Fruit fly (Drosophila melanogaster): ENCODE data around the gene chas.
A peak's percentile ranks its signal among the peaks of the same experiment; 100 is the strongest.

chas gene

dm6 chrX:17657716-17658115 is 40.8 kb downstream of the chas start (continued):
- TF ChIP-seq pnt (GFP tag; optimal IDR thresholded peaks at IDR 0.05): no peak
- TF ChIP-seq CG34224 (GFP tag; IDR thresholded peaks at IDR 0.05; ENCODE audit: partially characterized antibody): no peak
- TF ChIP-seq amos (GFP tag; IDR thresholded peaks at IDR 0.05; ENCODE audit: partially characterized antibody): no peak
- TF ChIP-seq CG17385 (GFP tag; optimal IDR thresholded peaks at IDR 0.05): peak; percentile 58
- TF ChIP-seq CG34376 (GFP tag; optimal IDR thresholded peaks at IDR 0.05): peak; percentile 34
- no peak for TF ChIP-seq Deaf1 (tag; optimal IDR thresholded peaks at IDR 0.05)
- TF ChIP-seq repo (GFP tag; optimal IDR thresholded peaks at IDR 0.05): no peak
- no peak for TF ChIP-seq CG4328 (GFP tag; optimal IDR thresholded peaks at IDR 0.05)
- TF ChIP-seq dysf (GFP tag; IDR thresholded peaks at IDR 0.05): no peak
- peak in 1 of 2 experiments; percentile 72 for TF ChIP-seq Pdp1 (GFP tag; optimal IDR thresholded peaks at IDR 0.05)
- no peak for TF ChIP-seq pzg (GFP tag; optimal IDR thresholded peaks at IDR 0.05)
- TF ChIP-seq HLH3B (GFP tag; IDR thresholded peaks at IDR 0.05): no peak
- no peak for TF ChIP-seq CG16813 (GFP tag; IDR thresholded peaks at IDR 0.05; ENCODE audit: partially characterized antibody)
- peak; percentile 27; the same call in 1 of the 2 replicates for TF ChIP-seq onecut (GFP tag; IDR thresholded peaks at IDR 0.05)
- no peak for TF ChIP-seq CG9932 (GFP tag; IDR thresholded peaks at IDR 0.05)
- no peak for TF ChIP-seq CG31365 (tag; optimal IDR thresholded peaks at IDR 0.05)
- no peak for TF ChIP-seq Bgb (GFP tag; IDR thresholded peaks at IDR 0.05; ENCODE audit: partially characterized antibody)
- TF ChIP-seq sisA (GFP tag; IDR thresholded peaks at IDR 0.05): no peak
- no peak for TF ChIP-seq ind (GFP tag; optimal IDR thresholded peaks at IDR 0.05)
- no peak for TF ChIP-seq CG1602 (GFP tag; optimal IDR thresholded peaks at IDR 0.05)
- TF ChIP-seq kay (GFP tag; optimal IDR thresholded peaks at IDR 0.05): no peak
- TF ChIP-seq nerfin-2 (GFP tag; IDR thresholded peaks at IDR 0.05; ENCODE audit: partially characterized antibody): no peak
- TF ChIP-seq peb (GFP tag; IDR thresholded peaks at IDR 0.05): no peak
- no peak for TF ChIP-seq gsb (GFP tag; IDR thresholded peaks at IDR 0.05)
- TF ChIP-seq cg (GFP tag; optimal IDR thresholded peaks at IDR 0.05): peak; percentile 39
- TF ChIP-seq HLH4C (GFP tag; IDR thresholded peaks at IDR 0.05; ENCODE audit: partially characterized antibody): no peak
- TF ChIP-seq CG11560 (tag; IDR thresholded peaks at IDR 0.05): no peak
- peak; percentile 20 for TF ChIP-seq Atf3 (GFP tag; optimal IDR thresholded peaks at IDR 0.05)

dm6 chrX:17657050-17657696 is 41.4 kb downstream of the chas start, which contains the start of gene beta-Spec:
beta-Spec (plus strand) TSS chrX:17657372.
- TF ChIP-seq CG9727 (GFP tag; optimal IDR thresholded peaks at IDR 0.05) (peak; percentile 26), Nf-YC (tag; optimal IDR thresholded peaks at IDR 0.05) (peak; percentile 22), CG18262 (tag; optimal IDR thresholded peaks at IDR 0.05) (peak; percentile 37), eve (GFP tag; optimal IDR thresholded peaks at IDR 0.05) (no peak), CG9797 (GFP tag; optimal IDR thresholded peaks at IDR 0.05) (peak; percentile 43), gfzf (GFP tag; optimal IDR thresholded peaks at IDR 0.05) (peak; percentile 56), CG2678 (tag; optimal IDR thresholded peaks at IDR 0.05) (no peak), CG9609 (GFP tag; optimal IDR thresholded peaks at IDR 0.05) (no peak), CG13424 (tag; optimal IDR thresholded peaks at IDR 0.05) (peak; percentile 20), Ptx1 (GFP tag; IDR thresholded peaks at IDR 0.05) (peak; percentile 15; the same call in 1 of the 2 replicates), CG2712 (tag; optimal IDR thresholded peaks at IDR 0.05) (peak; percentile 21), Hmx (GFP tag; optimal IDR thresholded peaks at IDR 0.05) (no peak), her (GFP tag; optimal IDR thresholded peaks at IDR 0.05) (no peak), CoRest (tag; optimal IDR thresholded peaks at IDR 0.05) (peak; percentile 31), CG8924 (tag; optimal IDR thresholded peaks at IDR 0.05) (peak; percentile 34), kni (GFP tag; optimal IDR thresholded peaks at IDR 0.05) (peak; percentile 37), gsb (GFP tag; IDR thresholded peaks at IDR 0.05) (no peak), NFAT (GFP tag; IDR thresholded peaks at IDR 0.05) (0 out of 2 replicates have a peak, but pooled peaks have one; percentile 4), CG9932 (GFP tag; IDR thresholded peaks at IDR 0.05) (0 out of 2 replicates have a peak, but pooled peaks have one; percentile 10), E2f2 (GFP tag; IDR thresholded peaks at IDR 0.05) (0 out of 2 replicates have a peak, but pooled peaks have one; percentile 18), nmo (GFP tag; optimal IDR thresholded peaks at IDR 0.05) (peak; percentile 5), Rfx (GFP tag; IDR thresholded peaks at IDR 0.05) (peak; percentile 39; the same call in 1 of the 2 replicates), CG32767 (GFP tag; IDR thresholded peaks at IDR 0.05) (peak; percentile 79; the same call in 1 of the 2 replicates), Adf1 (GFP tag; IDR thresholded peaks at IDR 0.05) (no peak)

All from whole organism, embryonic.